Fruit fly (Drosophila melanogaster) whole organism, wandering third instar larva: ENCODE measurements around the gene CG4045.
A peak's percentile ranks its signal among the peaks of the same experiment; 100 is the strongest.

ENCODE experiments used
- CG32264 ChIP-seq: fragments of 200-800 bp; sonication (Bioruptor generic); optimal IDR thresholded peaks from 2 replicates; lab custom pipeline; 2016; ENCODE audit warnings: missing biosample characterization, missing genetic modification characterization
- CG9705 ChIP-seq: fragments of 200-800 bp; sonication (Bioruptor generic); optimal IDR thresholded peaks from 2 replicates; lab custom pipeline; 2018; ENCODE audit warnings: missing biosample characterization, mild to moderate bottlenecking, missing genetic modification characterization
- CrebA ChIP-seq: fragments of 200-800 bp; sonication (Bioruptor generic); optimal IDR thresholded peaks from 2 replicates; lab custom pipeline; 2016; ENCODE audit warnings: missing biosample characterization, mild to moderate bottlenecking, missing genetic modification characterization, borderline replicate concordance
- Dfd ChIP-seq: fragments of >200 bp; optimal IDR thresholded peaks from 2 replicates; lab custom pipeline; 2017; ENCODE audit warnings: missing biosample characterization, missing genetic modification characterization
- Dif ChIP-seq: fragments of 200-275, 200-300 bp; sonication (Bioruptor generic); optimal IDR thresholded peaks from 2 replicates; lab custom pipeline; 2018; ENCODE audit warnings: missing biosample characterization, missing genetic modification characterization; ENCODE audit not compliant: partially characterized antibody
- GATAd ChIP-seq: sonication (Bioruptor generic); optimal IDR thresholded peaks from 2 replicates; lab custom pipeline; 2016; ENCODE audit warnings: missing biosample characterization, missing genetic modification characterization
- HLH106 ChIP-seq: fragments of 200-800 bp; optimal IDR thresholded peaks from 3 replicates; lab custom pipeline; 2019; ENCODE audit warnings: missing biosample characterization, mild to moderate bottlenecking, missing genetic modification characterization, moderate library complexity
- Hnf4 ChIP-seq: fragments of 200-800 bp; sonication (Bioruptor generic); optimal IDR thresholded peaks from 2 replicates; lab custom pipeline; 2016; ENCODE audit warnings: missing biosample characterization, mild to moderate bottlenecking, missing genetic modification characterization
- Hr83 ChIP-seq: fragments of 200-300 bp; sonication (Bioruptor generic); optimal IDR thresholded peaks from 2 replicates; lab custom pipeline; 2016; ENCODE audit warnings: missing biosample characterization, mild to moderate bottlenecking, missing genetic modification characterization, moderate library complexity; ENCODE audit not compliant: poor library complexity, severe bottlenecking
- Jra ChIP-seq: sonication (Bioruptor generic); optimal IDR thresholded peaks from 2 replicates; lab custom pipeline; 2016; ENCODE audit warnings: missing biosample characterization, missing genetic modification characterization
- Mio ChIP-seq: sonication (Bioruptor generic); optimal IDR thresholded peaks from 2 replicates; lab custom pipeline; 2016; ENCODE audit warnings: missing biosample characterization, missing genetic modification characterization
- Myc ChIP-seq: fragments of >200 bp; optimal IDR thresholded peaks from 2 replicates; lab custom pipeline; 2017
- N ChIP-seq: fragments of >200 bp; optimal IDR thresholded peaks from 2 replicates; lab custom pipeline; 2018; ENCODE audit warnings: missing biosample characterization, missing external identifiers, missing genetic modification characterization
- OdsH ChIP-seq: fragments of 200-800 bp; sonication (Bioruptor generic); optimal IDR thresholded peaks from 2 replicates; lab custom pipeline; 2016; ENCODE audit warnings: missing biosample characterization, mild to moderate bottlenecking, missing genetic modification characterization
- Rel ChIP-seq, 2 experiments: fragments of 200-800 bp; sonication (Bioruptor generic) in 1 of 2; optimal IDR thresholded peaks; 2 replicates in 1 of 2; 3 replicates in 1 of 2; lab custom pipeline; 2016 to 2019; ENCODE audit warnings: mild to moderate bottlenecking in 2 of 2, missing biosample characterization in 2 of 2, missing genetic modification characterization in 2 of 2, moderate library complexity in 1 of 2
- Vsx2 ChIP-seq: fragments of 200-300, 225-300 bp; sonication (Bioruptor generic); optimal IDR thresholded peaks from 2 replicates; lab custom pipeline; 2018; ENCODE audit warnings: missing biosample characterization, missing genetic modification characterization; ENCODE audit not compliant: partially characterized antibody
- br ChIP-seq: fragments of 200-800 bp; sonication (Bioruptor generic); optimal IDR thresholded peaks from 2 replicates; lab custom pipeline; 2016; ENCODE audit warnings: missing biosample characterization, missing genetic modification characterization
- dmrt93B ChIP-seq: fragments of 200-800 bp; sonication (Bioruptor generic); optimal IDR thresholded peaks from 2 replicates; lab custom pipeline; 2018; ENCODE audit warnings: missing biosample characterization, mild to moderate bottlenecking, missing genetic modification characterization
- dsf ChIP-seq: sonication (Bioruptor generic); optimal IDR thresholded peaks from 2 replicates; lab custom pipeline; 2016; ENCODE audit warnings: missing biosample characterization, missing genetic modification characterization, borderline replicate concordance
- ey ChIP-seq: fragments of 200-800 bp; sonication (Bioruptor generic); optimal IDR thresholded peaks from 2 replicates; lab custom pipeline; 2016; ENCODE audit warnings: missing biosample characterization, missing genetic modification characterization
- fru ChIP-seq: fragments of 200-800 bp; sonication (Bioruptor generic); optimal IDR thresholded peaks from 3 replicates; lab custom pipeline; 2016; ENCODE audit warnings: missing biosample characterization, mild to moderate bottlenecking, missing genetic modification characterization
- h ChIP-seq: fragments of 200-800 bp; sonication (Bioruptor generic); optimal IDR thresholded peaks from 3 replicates; lab custom pipeline; 2016; ENCODE audit warnings: missing biosample characterization, mild to moderate bottlenecking, missing genetic modification characterization
- pan ChIP-seq: fragments of >200 bp; optimal IDR thresholded peaks from 2 replicates; lab custom pipeline; 2017
- psq ChIP-seq: fragments of 200-800 bp; sonication (Bioruptor generic); optimal IDR thresholded peaks from 3 replicates; lab custom pipeline; 2017; ENCODE audit warnings: missing biosample characterization, mild to moderate bottlenecking, missing genetic modification characterization, moderate library complexity
- rgr ChIP-seq: fragments of 200-800 bp; sonication (Bioruptor generic); optimal IDR thresholded peaks from 3 replicates; lab custom pipeline; 2016; ENCODE audit warnings: missing biosample characterization, mild to moderate bottlenecking, missing genetic modification characterization
- sage ChIP-seq: fragments of 200-800 bp; sonication (Bioruptor generic); optimal IDR thresholded peaks from 2 replicates; lab custom pipeline; 2016; ENCODE audit warnings: missing biosample characterization, mild to moderate bottlenecking, missing genetic modification characterization
- sv ChIP-seq: fragments of 200-800 bp; sonication (Bioruptor generic); optimal IDR thresholded peaks from 3 replicates; lab custom pipeline; 2016; ENCODE audit warnings: missing biosample characterization, missing genetic modification characterization
- tai ChIP-seq: sonication (Bioruptor generic); optimal IDR thresholded peaks from 2 replicates; lab custom pipeline; 2016; ENCODE audit warnings: missing biosample characterization, missing genetic modification characterization
- woc ChIP-seq: sonication (Bioruptor generic); optimal IDR thresholded peaks from 2 replicates; lab custom pipeline; 2016; ENCODE audit warnings: missing biosample characterization, mild to moderate bottlenecking, missing genetic modification characterization

Gene CG4045

DNA sequence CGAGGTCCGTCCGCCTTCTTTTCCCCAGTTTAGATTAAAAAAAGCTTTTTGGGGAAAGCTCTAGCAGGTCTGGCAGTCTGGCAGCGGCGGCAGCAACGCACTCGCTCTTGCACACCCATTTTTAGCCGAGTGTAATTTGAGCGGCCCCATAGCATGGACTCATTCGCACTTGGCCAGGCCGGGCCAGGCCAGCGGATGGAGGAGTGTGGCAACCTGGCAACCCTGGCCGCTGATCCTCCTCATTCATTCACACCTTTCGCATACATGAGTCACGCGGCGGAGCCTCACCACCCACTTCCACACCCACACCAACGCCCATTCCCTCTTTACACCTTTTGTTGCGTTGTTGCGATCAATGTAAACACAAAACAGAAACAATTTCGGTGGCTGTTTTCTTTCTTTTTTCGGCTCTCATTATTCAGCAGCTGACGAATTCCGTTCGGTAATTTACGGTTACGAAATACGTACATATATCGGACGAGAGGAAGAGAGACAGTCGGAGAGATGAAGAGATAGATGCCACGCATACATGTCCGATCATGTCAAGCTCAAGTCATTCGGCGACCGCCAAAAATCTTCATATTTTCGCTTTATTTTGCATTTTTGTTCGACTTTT is 42.8 kb downstream of the CG4045 start:
- TF ChIP-seq Rel (GFP tag; optimal IDR thresholded peaks at IDR 0.05; lab: Kevin White, UChicago) (no peak), Rel (tag; optimal IDR thresholded peaks at IDR 0.05; lab: Kevin White, UChicago) (peak; percentile 2), br (GFP tag; lab: Kevin White, UChicago) (peak; percentile 16), ey (GFP tag; lab: Kevin White, UChicago) (no peak), Mio (GFP tag; lab: Kevin White, UChicago) (no peak), psq (GFP tag; lab: Kevin White, UChicago) (peak; percentile 7)

- no peak for TF ChIP-seq Hnf4
These were observed 43.4 kb downstream of the CG4045 start for dm6 chrX:2032160-2032801.

dm6 chrX:2031308-2031707 is 44.4 kb downstream of the CG4045 start:
- TF ChIP-seq fru (GFP tag; lab: Kevin White, UChicago) (no peak), Myc (lab: Kevin White, UChicago) (no peak), OdsH (GFP tag; lab: Kevin White, UChicago) (no peak), CG32264 (GFP tag; lab: Kevin White, UChicago) (no peak), Vsx2 (GFP tag; lab: Kevin White, UChicago) (no peak), CG9705 (GFP tag; lab: Kevin White, UChicago) (no peak), sv (GFP tag; lab: Kevin White, UChicago) (no peak), Dfd (no peak), Dif (GFP tag; lab: Kevin White, UChicago) (no peak), br (GFP tag; lab: Kevin White, UChicago) (no peak), woc (GFP tag; lab: Kevin White, UChicago) (no peak), HLH106 (no peak), tai (GFP tag; lab: Kevin White, UChicago) (no peak), Rel (GFP tag; optimal IDR thresholded peaks at IDR 0.05; lab: Kevin White, UChicago) (no peak), Rel (tag; optimal IDR thresholded peaks at IDR 0.05; lab: Kevin White, UChicago) (no peak), N (GFP tag; lab: Kevin White, UChicago) (no peak), pan (lab: Kevin White, UChicago) (no peak), h (GFP tag; lab: Kevin White, UChicago) (no peak), dmrt93B (GFP tag; lab: Kevin White, UChicago) (no peak), ey (GFP tag; lab: Kevin White, UChicago) (no peak), CrebA (GFP tag; lab: Kevin White, UChicago) (no peak)

- no peak for TF ChIP-seq pan (lab: Kevin White, UChicago)
- TF ChIP-seq dmrt93B (GFP tag; lab: Kevin White, UChicago) = no peak
- TF ChIP-seq sage (GFP tag; lab: Kevin White, UChicago) = no peak
- TF ChIP-seq Dfd = no peak
- TF ChIP-seq dsf (GFP tag; lab: Kevin White, UChicago) = no peak
- TF ChIP-seq ey (GFP tag; lab: Kevin White, UChicago) = no peak
- no peak for TF ChIP-seq CrebA (GFP tag; lab: Kevin White, UChicago)
- no peak for TF ChIP-seq Hnf4
- TF ChIP-seq Rel (GFP tag; optimal IDR thresholded peaks at IDR 0.05; lab: Kevin White, UChicago) = no peak
- TF ChIP-seq Rel (tag; optimal IDR thresholded peaks at IDR 0.05; lab: Kevin White, UChicago) = no peak
- no peak for TF ChIP-seq Dif (GFP tag; lab: Kevin White, UChicago)
- TF ChIP-seq rgr = no peak
- TF ChIP-seq Hr83 (GFP tag; lab: Kevin White, UChicago) = no peak
- no peak for TF ChIP-seq psq (GFP tag; lab: Kevin White, UChicago)
- TF ChIP-seq GATAd = no peak
- no peak for TF ChIP-seq fru (GFP tag; lab: Kevin White, UChicago)
- no peak for TF ChIP-seq Jra (GFP tag; lab: Kevin White, UChicago)
- TF ChIP-seq OdsH (GFP tag; lab: Kevin White, UChicago) = no peak
- TF ChIP-seq Vsx2 (GFP tag; lab: Kevin White, UChicago) = no peak
- TF ChIP-seq N (GFP tag; lab: Kevin White, UChicago) = no peak
These were observed 50.9 kb downstream of the CG4045 start for dm6 chrX:2024819-2025218.
